Worm (Caenorhabditis elegans): Measurements from ENCODE around the gene ifas-1.

ifas-1 gene

ce11 chrII:3659776-3660175, 28.7 kb downstream of the ifas-1 start, which contains the start of gene F19B10.4:
Gene F19B10.4, plus strand, starts transcription at chrII:3660076.
- TF ChIP-seq med-1 (GFP tag; optimal IDR thresholded peaks at IDR 0.05; ENCODE audit: insufficient read depth) (no peak), tab-1 (GFP tag; IDR thresholded peaks at IDR 0.05) (no peak), T22C8.4 (GFP tag; IDR thresholded peaks at IDR 0.05) (no peak), klf-2 (GFP tag; conservative IDR thresholded peaks at IDR 0.05) (no peak), flt-1 (GFP tag; IDR thresholded peaks at IDR 0.05) (no peak), ref-1 (GFP tag; conservative IDR thresholded peaks at IDR 0.05) (no peak), ztf-23 (GFP tag; IDR thresholded peaks at IDR 0.05) (no peak), ztf-29 (GFP tag; IDR thresholded peaks at IDR 0.05) (no peak), cog-1 (tag; optimal IDR thresholded peaks at IDR 0.05) (no peak)

- TF ChIP-seq ref-1 (GFP tag; conservative IDR thresholded peaks at IDR 0.05) (no peak), klf-2 (GFP tag; conservative IDR thresholded peaks at IDR 0.05) (no peak), tab-1 (GFP tag; IDR thresholded peaks at IDR 0.05) (no peak), med-1 (GFP tag; optimal IDR thresholded peaks at IDR 0.05; ENCODE audit: insufficient read depth) (no peak), ztf-29 (GFP tag; IDR thresholded peaks at IDR 0.05) (no peak), T22C8.4 (GFP tag; IDR thresholded peaks at IDR 0.05) (no peak), cog-1 (tag; optimal IDR thresholded peaks at IDR 0.05) (no peak), ztf-23 (GFP tag; IDR thresholded peaks at IDR 0.05) (no peak), flt-1 (GFP tag; IDR thresholded peaks at IDR 0.05) (no peak)
Measured at ce11 chrII:3655378-3655777, 33.1 kb downstream of the ifas-1 start, which contains the start of gene F19B10.5. Gene F19B10.5, plus strand, starts transcription at chrII:3655678.

ce11 chrII:3647111-3647510, 41.4 kb downstream of the ifas-1 start, which contains the start of gene fbxb-33:
Gene fbxb-33, plus strand, starts transcription at chrII:3647411.
- TF ChIP-seq tab-1 (GFP tag; IDR thresholded peaks at IDR 0.05) (no peak), ztf-23 (GFP tag; IDR thresholded peaks at IDR 0.05) (no peak), cog-1 (tag; optimal IDR thresholded peaks at IDR 0.05) (no peak), ztf-29 (GFP tag; IDR thresholded peaks at IDR 0.05) (no peak), med-1 (GFP tag; optimal IDR thresholded peaks at IDR 0.05; ENCODE audit: insufficient read depth) (no peak), ref-1 (GFP tag; conservative IDR thresholded peaks at IDR 0.05) (no peak), klf-2 (GFP tag; conservative IDR thresholded peaks at IDR 0.05) (no peak), T22C8.4 (GFP tag; IDR thresholded peaks at IDR 0.05) (no peak), flt-1 (GFP tag; IDR thresholded peaks at IDR 0.05) (no peak)

ce11 chrII:3641197-3641596, 47.3 kb downstream of the ifas-1 start, which contains the start of gene M151.1:
Gene M151.1, plus strand, starts transcription at chrII:3641497.
- no peak for TF ChIP-seq ref-1 (GFP tag; conservative IDR thresholded peaks at IDR 0.05)
- TF ChIP-seq tab-1 (GFP tag; IDR thresholded peaks at IDR 0.05), result no peak
- no peak for TF ChIP-seq klf-2 (GFP tag; conservative IDR thresholded peaks at IDR 0.05)
- no peak for TF ChIP-seq med-1 (GFP tag; optimal IDR thresholded peaks at IDR 0.05; ENCODE audit: insufficient read depth)
- no peak for TF ChIP-seq cog-1 (tag; optimal IDR thresholded peaks at IDR 0.05)

- TF ChIP-seq flt-1 (GFP tag; IDR thresholded peaks at IDR 0.05) (no peak), tab-1 (GFP tag; IDR thresholded peaks at IDR 0.05) (no peak), cog-1 (tag; optimal IDR thresholded peaks at IDR 0.05) (no peak), ztf-23 (GFP tag; IDR thresholded peaks at IDR 0.05) (no peak), T22C8.4 (GFP tag; IDR thresholded peaks at IDR 0.05) (no peak), ref-1 (GFP tag; conservative IDR thresholded peaks at IDR 0.05) (no peak), klf-2 (GFP tag; conservative IDR thresholded peaks at IDR 0.05) (no peak), ztf-29 (GFP tag; IDR thresholded peaks at IDR 0.05) (no peak), med-1 (GFP tag; optimal IDR thresholded peaks at IDR 0.05; ENCODE audit: insufficient read depth) (no peak)
Measured at ce11 chrII:3640197-3640596, 48.3 kb downstream of the ifas-1 start, which contains the start of gene M151.10. Gene M151.10, minus strand, starts transcription at chrII:3640297.

ce11 chrII:3639238-3639637, 49.3 kb downstream of the ifas-1 start, which contains the start of gene fbxb-31:
Gene fbxb-31, minus strand, starts transcription at chrII:3639338.
- TF ChIP-seq med-1 (GFP tag; optimal IDR thresholded peaks at IDR 0.05; ENCODE audit: insufficient read depth), result no peak
- no peak for TF ChIP-seq T22C8.4 (GFP tag; IDR thresholded peaks at IDR 0.05)
- no peak for TF ChIP-seq ztf-23 (GFP tag; IDR thresholded peaks at IDR 0.05)
- TF ChIP-seq flt-1 (GFP tag; IDR thresholded peaks at IDR 0.05), result no peak
- TF ChIP-seq ref-1 (GFP tag; conservative IDR thresholded peaks at IDR 0.05), result no peak
- TF ChIP-seq tab-1 (GFP tag; IDR thresholded peaks at IDR 0.05), result no peak
- TF ChIP-seq cog-1 (tag; optimal IDR thresholded peaks at IDR 0.05), result no peak
- no peak for TF ChIP-seq klf-2 (GFP tag; conservative IDR thresholded peaks at IDR 0.05)
- TF ChIP-seq ztf-29 (GFP tag; IDR thresholded peaks at IDR 0.05), result no peak

Data from whole organism, midembryonic.